Fruit fly (Drosophila melanogaster): ENCODE measurements around the gene CG11655.

dm6 chrX:15490519-15490918 lies 37.2 kb downstream of the CG11655 start:
- TF ChIP-seq Lpt (GFP tag; optimal IDR thresholded peaks at IDR 0.05) (no peak), Gug (GFP tag; IDR thresholded peaks at IDR 0.05) (no peak), CG6792 (GFP tag; optimal IDR thresholded peaks at IDR 0.05) (no peak), Eip78C (GFP tag) (no peak), Sox14 (GFP tag; optimal IDR thresholded peaks at IDR 0.05) (no peak), esn (GFP tag; optimal IDR thresholded peaks at IDR 0.05) (no peak), Hr39 (GFP tag; optimal IDR thresholded peaks at IDR 0.05) (no peak), CG3919 (GFP tag; optimal IDR thresholded peaks at IDR 0.05) (no peak), dsx (GFP tag; optimal IDR thresholded peaks at IDR 0.05; ENCODE audit: poor library complexity, severe bottlenecking) (no peak), CG31627 (GFP tag; optimal IDR thresholded peaks at IDR 0.05) (no peak), CG16779 (tag; optimal IDR thresholded peaks at IDR 0.05) (no peak), Sox15 (GFP tag; optimal IDR thresholded peaks at IDR 0.05) (no peak), Smox (GFP tag; optimal IDR thresholded peaks at IDR 0.05) (no peak), CG34406 (GFP tag; optimal IDR thresholded peaks at IDR 0.05) (no peak)

Data from whole organism, prepupa.